In genomic region chr2L:14546629-14547366, dm6 we compare ENCODE assay signal across 1 fruit fly cellular context.
A peak's percentile ranks its signal among the peaks of the same experiment; 100 is the strongest.
TF ChIP-seq lines count a peak whose summit lies in the region.

No protein-coding gene starts in this region.

TF ChIP-seq in whole organism, embryonic, 481 proteins besides CTCF, POLR2A, EP300 and RAD21 (continued from another document and continues in another):
- peak; percentile 95 for TF ChIP-seq nau (GFP tag; optimal IDR thresholded peaks at IDR 0.05; lab: Kevin White, UChicago)
- no peak for TF ChIP-seq tna (GFP tag; IDR thresholded peaks at IDR 0.05; lab: Robert Waterston, UW; ENCODE audit: partially characterized antibody)
- TF ChIP-seq CG1832 (GFP tag; optimal IDR thresholded peaks at IDR 0.05; lab: Kevin White, UChicago), result no peak
- peak; percentile 86 for TF ChIP-seq Hsf (GFP tag; optimal IDR thresholded peaks at IDR 0.05; lab: Kevin White, UChicago)
- peak; percentile 83 for TF ChIP-seq CG13123 (GFP tag; optimal IDR thresholded peaks at IDR 0.05; lab: Kevin White, UChicago)
- TF ChIP-seq lbe (GFP tag; optimal IDR thresholded peaks at IDR 0.05; lab: Kevin White, UChicago), result no peak
- no peak for TF ChIP-seq hb (GFP tag; IDR thresholded peaks at IDR 0.05; lab: Robert Waterston, UW; ENCODE audit: partially characterized antibody)
- 0 out of 2 replicates have a peak, but pooled peaks have one; percentile 17 for TF ChIP-seq CG11085 (GFP tag; IDR thresholded peaks at IDR 0.05; lab: Robert Waterston, UW)
- no peak for TF ChIP-seq CG14965 (GFP tag; optimal IDR thresholded peaks at IDR 0.05; lab: Kevin White, UChicago; ENCODE audit: borderline replicate concordance)
- peak; percentile 55 for TF ChIP-seq gcm2 (GFP tag; optimal IDR thresholded peaks at IDR 0.05; lab: Kevin White, UChicago)
- no peak for TF ChIP-seq ftz-f1 (GFP tag; optimal IDR thresholded peaks at IDR 0.05; lab: Kevin White, UChicago)
- peak; percentile 95 for TF ChIP-seq CG17829 (tag; optimal IDR thresholded peaks at IDR 0.05; lab: Kevin White, UChicago)
- TF ChIP-seq CG16813 (GFP tag; IDR thresholded peaks at IDR 0.05; lab: Robert Waterston, UW; ENCODE audit: partially characterized antibody), result no peak
- TF ChIP-seq Aef1 (GFP tag; IDR thresholded peaks at IDR 0.05; lab: Robert Waterston, UW), result peak; percentile 57; the same call in 2 of the 3 replicates
- no peak for TF ChIP-seq nerfin-2 (GFP tag; IDR thresholded peaks at IDR 0.05; lab: Robert Waterston, UW; ENCODE audit: partially characterized antibody)
- peak; percentile 45 for TF ChIP-seq CG9215 (GFP tag; IDR thresholded peaks at IDR 0.05; lab: Robert Waterston, UW)
- TF ChIP-seq NFAT (GFP tag; IDR thresholded peaks at IDR 0.05; lab: Robert Waterston, UW), result no peak
- peak; percentile 88 for TF ChIP-seq CG4820 (GFP tag; optimal IDR thresholded peaks at IDR 0.05; lab: Kevin White, UChicago)
- TF ChIP-seq Sox100B (GFP tag; optimal IDR thresholded peaks at IDR 0.05; lab: Kevin White, UChicago), result peak; percentile 93
- peak; percentile 71 for TF ChIP-seq CG6854 (GFP tag; optimal IDR thresholded peaks at IDR 0.05; lab: Kevin White, UChicago)
- no peak for TF ChIP-seq CG11247 (GFP tag; IDR thresholded peaks at IDR 0.05; lab: Robert Waterston, UW)
- TF ChIP-seq mam (GFP tag; optimal IDR thresholded peaks at IDR 0.05; lab: Kevin White, UChicago), result peak; percentile 51
- no peak; the same call in 1 of the 3 replicates for TF ChIP-seq CG2199 (GFP tag; IDR thresholded peaks at IDR 0.05; lab: Robert Waterston, UW)
- peak; percentile 64 for TF ChIP-seq abd-A (tag; optimal IDR thresholded peaks at IDR 0.05; lab: Kevin White, UChicago)
- TF ChIP-seq CG8765 (GFP tag; IDR thresholded peaks at IDR 0.05; lab: Robert Waterston, UW), result no peak; the same call in 1 of the 2 replicates
- peak; percentile 84 for TF ChIP-seq pum (GFP tag; optimal IDR thresholded peaks at IDR 0.05; lab: Kevin White, UChicago)
- peak; percentile 34; the same call in 1 of the 2 replicates for TF ChIP-seq CG1024 (GFP tag; IDR thresholded peaks at IDR 0.05; lab: Robert Waterston, UW)
- no peak for TF ChIP-seq Dref (GFP tag; IDR thresholded peaks at IDR 0.05; lab: Robert Waterston, UW)
- TF ChIP-seq pfk (GFP tag; optimal IDR thresholded peaks at IDR 0.05; lab: Kevin White, UChicago), result no peak
- peak; percentile 81 for TF ChIP-seq CG10462 (GFP tag; optimal IDR thresholded peaks at IDR 0.05; lab: Kevin White, UChicago)
- peak; percentile 60 for TF ChIP-seq CG4617 (GFP tag; optimal IDR thresholded peaks at IDR 0.05; lab: Kevin White, UChicago; ENCODE audit: borderline replicate concordance)
- TF ChIP-seq Hmx (GFP tag; optimal IDR thresholded peaks at IDR 0.05; lab: Kevin White, UChicago), result peak; percentile 67
- no peak for TF ChIP-seq CG2889 (GFP tag; IDR thresholded peaks at IDR 0.05; lab: Robert Waterston, UW)
- TF ChIP-seq Ravus (GFP tag; IDR thresholded peaks at IDR 0.05; lab: Robert Waterston, UW), result no peak; the same call in 1 of the 2 replicates
- TF ChIP-seq CG15073 (GFP tag; optimal IDR thresholded peaks at IDR 0.05; lab: Kevin White, UChicago), result peak; percentile 18
- TF ChIP-seq CG13287 (GFP tag; IDR thresholded peaks at IDR 0.05; lab: Robert Waterston, UW; ENCODE audit: partially characterized antibody), result no peak
- TF ChIP-seq Adf1 (GFP tag; IDR thresholded peaks at IDR 0.05; lab: Robert Waterston, UW), result no peak
- TF ChIP-seq CG12236 (GFP tag; optimal IDR thresholded peaks at IDR 0.05; lab: Kevin White, UChicago), result peak; percentile 78
- no peak for TF ChIP-seq Poxn (GFP tag; IDR thresholded peaks at IDR 0.05; lab: Robert Waterston, UW)
- TF ChIP-seq CG32532 (GFP tag; IDR thresholded peaks at IDR 0.05; lab: Robert Waterston, UW), result no peak
- peak; percentile 66 for TF ChIP-seq Meics (GFP tag; optimal IDR thresholded peaks at IDR 0.05; lab: Kevin White, UChicago)
- TF ChIP-seq salm (tag; optimal IDR thresholded peaks at IDR 0.05; lab: Kevin White, UChicago), result peak; percentile 89
- TF ChIP-seq HHEX (GFP tag; optimal IDR thresholded peaks at IDR 0.05; lab: Kevin White, UChicago), result peak; percentile 72
- peak; percentile 25; the same call in 1 of the 2 replicates for TF ChIP-seq crol (GFP tag; IDR thresholded peaks at IDR 0.05; lab: Robert Waterston, UW)
- peak; percentile 46 for TF ChIP-seq Usf (GFP tag; optimal IDR thresholded peaks at IDR 0.05; lab: Kevin White, UChicago)
- no peak for TF ChIP-seq Dbx (GFP tag; IDR thresholded peaks at IDR 0.05; lab: Robert Waterston, UW)
- TF ChIP-seq CG9797 (GFP tag; optimal IDR thresholded peaks at IDR 0.05; lab: Kevin White, UChicago), result peak; percentile 11
- TF ChIP-seq CG18262 (tag; optimal IDR thresholded peaks at IDR 0.05; lab: Kevin White, UChicago), result peak; percentile 97
- TF ChIP-seq usp (GFP tag; optimal IDR thresholded peaks at IDR 0.05; lab: Kevin White, UChicago), result no peak
- TF ChIP-seq CG2712 (tag; optimal IDR thresholded peaks at IDR 0.05; lab: Kevin White, UChicago), result peak; percentile 97
- TF ChIP-seq YL-1 (GFP tag; optimal IDR thresholded peaks at IDR 0.05; lab: Kevin White, UChicago), result peak; percentile 33
- TF ChIP-seq stwl (tag; optimal IDR thresholded peaks at IDR 0.05; lab: Kevin White, UChicago), result peak; percentile 50
- TF ChIP-seq croc (GFP tag; conservative IDR thresholded peaks at IDR 0.05; lab: Robert Waterston, UW), result peak; percentile 89
- TF ChIP-seq CG7963 (GFP tag; IDR thresholded peaks at IDR 0.05; lab: Robert Waterston, UW; ENCODE audit: partially characterized antibody), result no peak
- TF ChIP-seq kay (GFP tag; optimal IDR thresholded peaks at IDR 0.05; lab: Kevin White, UChicago), result peak; percentile 83
- TF ChIP-seq CG33557 (GFP tag; optimal IDR thresholded peaks at IDR 0.05; lab: Kevin White, UChicago), result peak; percentile 94
- no peak for TF ChIP-seq CG13894 (tag; optimal IDR thresholded peaks at IDR 0.05; lab: Kevin White, UChicago)
- peak; percentile 56; the same call in 1 of the 3 replicates for TF ChIP-seq CG11560 (tag; IDR thresholded peaks at IDR 0.05; lab: Robert Waterston, UW)
- peak; percentile 94 for TF ChIP-seq trem (tag; optimal IDR thresholded peaks at IDR 0.05; lab: Kevin White, UChicago)
- peak; percentile 17 for TF ChIP-seq corto (GFP tag; optimal IDR thresholded peaks at IDR 0.05; lab: Kevin White, UChicago)
- TF ChIP-seq Bgb (GFP tag; IDR thresholded peaks at IDR 0.05; lab: Robert Waterston, UW; ENCODE audit: partially characterized antibody), result no peak
- TF ChIP-seq CG3407 (GFP tag; optimal IDR thresholded peaks at IDR 0.05; lab: Kevin White, UChicago), result peak; percentile 88
- no peak for TF ChIP-seq vnd (GFP tag; IDR thresholded peaks at IDR 0.05; lab: Robert Waterston, UW; ENCODE audit: partially characterized antibody)
- peak; percentile 73 for TF ChIP-seq psq (GFP tag; optimal IDR thresholded peaks at IDR 0.05; lab: Kevin White, UChicago)
- peak; percentile 52 for TF ChIP-seq CG7271 (tag; optimal IDR thresholded peaks at IDR 0.05; lab: Kevin White, UChicago)
- TF ChIP-seq ham (GFP tag; IDR thresholded peaks at IDR 0.05; lab: Robert Waterston, UW), result no peak
- peak; percentile 84 for TF ChIP-seq CG11695 (GFP tag; IDR thresholded peaks at IDR 0.05; lab: Robert Waterston, UW)
- no peak for TF ChIP-seq CG16779 (GFP tag; IDR thresholded peaks at IDR 0.05; lab: Robert Waterston, UW)
- peak; percentile 92 for TF ChIP-seq CG10267 (tag; optimal IDR thresholded peaks at IDR 0.05; lab: Kevin White, UChicago)
- TF ChIP-seq Ptx1 (GFP tag; IDR thresholded peaks at IDR 0.05; lab: Robert Waterston, UW), result peak; percentile 90
- TF ChIP-seq CG9932 (GFP tag; IDR thresholded peaks at IDR 0.05; lab: Robert Waterston, UW), result no peak
- TF ChIP-seq CG3281 (GFP tag; optimal IDR thresholded peaks at IDR 0.05; lab: Kevin White, UChicago), result peak; percentile 27
- TF ChIP-seq klu (GFP tag; IDR thresholded peaks at IDR 0.05; lab: Robert Waterston, UW), result peak; percentile 51; the same call in 1 of the 2 replicates
- TF ChIP-seq Oli (tag; optimal IDR thresholded peaks at IDR 0.05; lab: Kevin White, UChicago), result peak; percentile 92
- TF ChIP-seq seq (GFP tag; IDR thresholded peaks at IDR 0.05; lab: Robert Waterston, UW), result peak; percentile 73
- TF ChIP-seq bab2 (GFP tag; optimal IDR thresholded peaks at IDR 0.05; lab: Kevin White, UChicago), result peak; percentile 74
- TF ChIP-seq Trl (optimal IDR thresholded peaks at IDR 0.05; lab: Kevin White, UChicago), result no peak
- TF ChIP-seq Trl (GFP tag; optimal IDR thresholded peaks at IDR 0.05; lab: Kevin White, UChicago), result peak; percentile 79
- peak; percentile 88 for TF ChIP-seq org-1 (GFP tag; optimal IDR thresholded peaks at IDR 0.05; lab: Kevin White, UChicago)
- TF ChIP-seq slp2 (GFP tag; optimal IDR thresholded peaks at IDR 0.05; lab: Kevin White, UChicago), result peak; percentile 81
- TF ChIP-seq ems (GFP tag; optimal IDR thresholded peaks at IDR 0.05; lab: Kevin White, UChicago), result peak; percentile 74
- no peak for TF ChIP-seq CG2129 (GFP tag; IDR thresholded peaks at IDR 0.05; lab: Robert Waterston, UW; ENCODE audit: partially characterized antibody)
- peak; percentile 64 for TF ChIP-seq Bdp1 (GFP tag; optimal IDR thresholded peaks at IDR 0.05; lab: Kevin White, UChicago)
- TF ChIP-seq inv (GFP tag; IDR thresholded peaks at IDR 0.05; lab: Robert Waterston, UW; ENCODE audit: partially characterized antibody), result no peak
- peak; percentile 84 for TF ChIP-seq CG1233 (GFP tag; optimal IDR thresholded peaks at IDR 0.05; lab: Kevin White, UChicago)
- peak; percentile 30 for TF ChIP-seq CHES-1-like (GFP tag; optimal IDR thresholded peaks at IDR 0.05; lab: Kevin White, UChicago)
- TF ChIP-seq CG33213 (GFP tag; optimal IDR thresholded peaks at IDR 0.05; lab: Kevin White, UChicago), result peak; percentile 33
- TF ChIP-seq dmrt99B (tag; optimal IDR thresholded peaks at IDR 0.05; lab: Kevin White, UChicago), result peak; percentile 96
- TF ChIP-seq dimm (GFP tag; IDR thresholded peaks at IDR 0.05; lab: Robert Waterston, UW), result peak; percentile 69
- TF ChIP-seq knrl (GFP tag; IDR thresholded peaks at IDR 0.05; lab: Robert Waterston, UW; ENCODE audit: partially characterized antibody), result no peak
- peak; percentile 68 for TF ChIP-seq CG30020 (tag; optimal IDR thresholded peaks at IDR 0.05; lab: Kevin White, UChicago)
- peak; percentile 79 for TF ChIP-seq sisA (GFP tag; IDR thresholded peaks at IDR 0.05; lab: Robert Waterston, UW)
- peak; percentile 62 for TF ChIP-seq CG10565 (GFP tag; optimal IDR thresholded peaks at IDR 0.05; lab: Kevin White, UChicago)
- peak; percentile 59 for TF ChIP-seq Ada2b (GFP tag; IDR thresholded peaks at IDR 0.05; lab: Robert Waterston, UW)
- TF ChIP-seq CG5180 (GFP tag; optimal IDR thresholded peaks at IDR 0.05; lab: Kevin White, UChicago), result peak; percentile 77
- TF ChIP-seq pzg (GFP tag; optimal IDR thresholded peaks at IDR 0.05; lab: Kevin White, UChicago), result no peak
- peak; percentile 94 for TF ChIP-seq CG7556 (GFP tag; optimal IDR thresholded peaks at IDR 0.05; lab: Kevin White, UChicago)
- peak; percentile 45 for TF ChIP-seq CG31365 (tag; optimal IDR thresholded peaks at IDR 0.05; lab: Kevin White, UChicago)
- TF ChIP-seq CG12744 (GFP tag; optimal IDR thresholded peaks at IDR 0.05; lab: Kevin White, UChicago), result peak; percentile 46
- peak in 1 of 2 experiments; percentile 26 for TF ChIP-seq tll (GFP tag; optimal IDR thresholded peaks at IDR 0.05; lab: Kevin White, UChicago)
- TF ChIP-seq her (GFP tag; optimal IDR thresholded peaks at IDR 0.05; lab: Kevin White, UChicago), result no peak
- TF ChIP-seq Dek (tag; optimal IDR thresholded peaks at IDR 0.05; lab: Kevin White, UChicago), result peak; percentile 75
- peak; percentile 87 for TF ChIP-seq Abd-B (GFP tag; optimal IDR thresholded peaks at IDR 0.05; lab: Kevin White, UChicago)
- TF ChIP-seq B-H2 (GFP tag; optimal IDR thresholded peaks at IDR 0.05; lab: Kevin White, UChicago), result no peak
- peak; percentile 53 for TF ChIP-seq HLH54F (GFP tag; optimal IDR thresholded peaks at IDR 0.05; lab: Kevin White, UChicago)
- TF ChIP-seq gce (GFP tag; IDR thresholded peaks at IDR 0.05; lab: Robert Waterston, UW), result no peak
- no peak for TF ChIP-seq MBD-R2 (GFP tag; IDR thresholded peaks at IDR 0.05; lab: Robert Waterston, UW)
- TF ChIP-seq fd64A (GFP tag; optimal IDR thresholded peaks at IDR 0.05; lab: Kevin White, UChicago), result peak; percentile 44
- TF ChIP-seq CG30403 (GFP tag; optimal IDR thresholded peaks at IDR 0.05; lab: Kevin White, UChicago), result peak; percentile 91
- peak; percentile 73 for TF ChIP-seq Fer1 (GFP tag; optimal IDR thresholded peaks at IDR 0.05; lab: Kevin White, UChicago)
- TF ChIP-seq lola (GFP tag; optimal IDR thresholded peaks at IDR 0.05; lab: Kevin White, UChicago), result peak in 1 of 3 experiments; percentile 96
- TF ChIP-seq ATbp (GFP tag; optimal IDR thresholded peaks at IDR 0.05; lab: Kevin White, UChicago), result peak; percentile 91
- TF ChIP-seq crp (GFP tag; optimal IDR thresholded peaks at IDR 0.05; lab: Kevin White, UChicago), result peak in 1 of 2 experiments; percentile 38
- TF ChIP-seq kni (GFP tag; optimal IDR thresholded peaks at IDR 0.05; lab: Kevin White, UChicago), result peak; percentile 71
- TF ChIP-seq Rfx (GFP tag; IDR thresholded peaks at IDR 0.05; lab: Robert Waterston, UW), result peak; percentile 48
- TF ChIP-seq CG17612 (GFP tag; IDR thresholded peaks at IDR 0.05; lab: Robert Waterston, UW), result no peak
- peak; percentile 80 for TF ChIP-seq BtbVII (GFP tag; optimal IDR thresholded peaks at IDR 0.05; lab: Kevin White, UChicago)
- TF ChIP-seq CG5953 (GFP tag; IDR thresholded peaks at IDR 0.05; lab: Robert Waterston, UW), result peak; percentile 66; the same call in 1 of the 2 replicates
- no peak for TF ChIP-seq cas (GFP tag; IDR thresholded peaks at IDR 0.05; lab: Robert Waterston, UW)
- peak; percentile 80; the same call in 1 of the 2 replicates for TF ChIP-seq sim (GFP tag; IDR thresholded peaks at IDR 0.05; lab: Robert Waterston, UW)
- no peak for TF ChIP-seq zen2 (GFP tag; IDR thresholded peaks at IDR 0.05; lab: Robert Waterston, UW; ENCODE audit: partially characterized antibody)
- no peak for TF ChIP-seq CG6765 (GFP tag; optimal IDR thresholded peaks at IDR 0.05; lab: Kevin White, UChicago)
- TF ChIP-seq CG12104 (GFP tag; optimal IDR thresholded peaks at IDR 0.05; lab: Kevin White, UChicago), result peak; percentile 72
- TF ChIP-seq lmd (GFP tag; IDR thresholded peaks at IDR 0.05; lab: Robert Waterston, UW), result peak; percentile 88
- peak; percentile 81 for TF ChIP-seq pnt (GFP tag; optimal IDR thresholded peaks at IDR 0.05; lab: Kevin White, UChicago)
- TF ChIP-seq CG4424 (GFP tag; optimal IDR thresholded peaks at IDR 0.05; lab: Kevin White, UChicago), result peak; percentile 91
- TF ChIP-seq Pdp1 (GFP tag; optimal IDR thresholded peaks at IDR 0.05; lab: Kevin White, UChicago), result peak; percentile 83
- TF ChIP-seq cwo (GFP tag; optimal IDR thresholded peaks at IDR 0.05; lab: Kevin White, UChicago), result peak; percentile 69
- no peak for TF ChIP-seq bowl (GFP tag; IDR thresholded peaks at IDR 0.05; lab: Robert Waterston, UW)
- TF ChIP-seq CG17359 (tag; optimal IDR thresholded peaks at IDR 0.05; lab: Kevin White, UChicago), result peak; percentile 92
